Fruit fly (Drosophila melanogaster) whole organism, pupa: Measurements from ENCODE around the gene CG5592.

ENCODE experiments used
- CG10348 ChIP-seq: fragments of 200-800 bp; sonication (Bioruptor generic); IDR thresholded peaks from 2 replicates; pipeline ENCODE4 v1.3.6; 2022; ENCODE audit warnings: missing biosample characterization, missing genetic modification characterization
- CG12605 ChIP-seq: fragments of 200-800 bp; sonication (Bioruptor generic); IDR thresholded peaks from 2 replicates; pipeline ENCODE4 v1.3.6; 2022; ENCODE audit warnings: missing biosample characterization, missing genetic modification characterization
- CG14655 ChIP-seq: fragments of 200-800 bp; sonication (Bioruptor generic); optimal IDR thresholded peaks from 3 replicates; lab custom pipeline; 2017; ENCODE audit warnings: mild to moderate bottlenecking, missing biosample characterization, missing genetic modification reagents, missing genetic modification characterization
- CG15710 ChIP-seq: fragments of 200-800 bp; sonication (Bioruptor generic); optimal IDR thresholded peaks from 2 replicates; lab custom pipeline; 2018; ENCODE audit warnings: missing biosample characterization, mild to moderate bottlenecking, missing genetic modification characterization, moderate library complexity
- CG17806 ChIP-seq: fragments of 200-800 bp; sonication (Bioruptor generic); optimal IDR thresholded peaks from 2 replicates; lab custom pipeline; 2018; ENCODE audit warnings: missing biosample characterization, mild to moderate bottlenecking, missing genetic modification characterization, moderate library complexity
- CG4496 ChIP-seq: fragments of 200-800 bp; sonication (Bioruptor generic); IDR thresholded peaks from 3 replicates; pipeline ENCODE4 v1.3.6; 2022; ENCODE audit warnings: missing biosample characterization, missing genetic modification characterization
- CG8159 ChIP-seq: fragments of 200-800 bp; sonication (Bioruptor generic); optimal IDR thresholded peaks from 3 replicates; lab custom pipeline; 2018; ENCODE audit warnings: missing biosample characterization, mild to moderate bottlenecking, missing genetic modification characterization, moderate library complexity
- CG9948 ChIP-seq: fragments of 200-800 bp; sonication (Bioruptor generic); optimal IDR thresholded peaks from 2 replicates; lab custom pipeline; 2018; ENCODE audit warnings: missing biosample characterization, mild to moderate bottlenecking, missing genetic modification characterization, moderate library complexity
- EcR ChIP-seq: fragments of 200-800 bp; sonication (Bioruptor generic); optimal IDR thresholded peaks from 3 replicates; lab custom pipeline; 2019; ENCODE audit warnings: missing biosample characterization, missing genetic modification characterization, mild to moderate bottlenecking, moderate library complexity, missing genetic modification reagents
- Ets98B ChIP-seq: fragments of 200-800 bp; sonication (Bioruptor generic); IDR thresholded peaks from 2 replicates; pipeline ENCODE4 v1.3.6; 2022; ENCODE audit warnings: missing biosample characterization, missing genetic modification characterization
- fd96Ca ChIP-seq: fragments of 200-800 bp; sonication (Bioruptor generic); IDR thresholded peaks from 3 replicates; pipeline ENCODE4 v1.3.6; 2022; ENCODE audit warnings: missing biosample characterization, missing genetic modification characterization
- rn ChIP-seq: fragments of 200-800 bp; sonication (Bioruptor generic); IDR thresholded peaks from 2 replicates; pipeline ENCODE4 v1.3.6; 2022; ENCODE audit warnings: missing biosample characterization, missing genetic modification characterization

dm6 chr3L:5856081-5856826 lies 41.2 kb upstream of the CG5592 start:
- TF ChIP-seq CG12605 (GFP tag; lab: Robert Waterston, UW) (no peak), CG14655 (no peak), CG10348 (GFP tag; lab: Robert Waterston, UW) (no peak), Ets98B (GFP tag; lab: Robert Waterston, UW) (no peak), CG8159 (tag; lab: Kevin White, UChicago) (no peak), CG4496 (GFP tag; lab: Robert Waterston, UW) (no peak), CG17806 (no peak), CG15710 (no peak), EcR (no peak), rn (no peak), fd96Ca (GFP tag; lab: Robert Waterston, UW) (no peak), CG9948 (no peak)
